Fruit fly (Drosophila melanogaster) whole organism, embryonic: ENCODE results near the gene Plod.

ENCODE experiments used
- Awh ChIP-seq: fragments of 200-800 bp; sonication (Bioruptor generic); IDR thresholded peaks from 2 replicates; pipeline ENCODE4, ENCODE4 v1.3.6; 2022; ENCODE audit warnings: missing biosample characterization, missing genetic modification characterization
- CG10959 ChIP-seq: fragments of 200-800 bp; sonication (Bioruptor generic); IDR thresholded peaks from 2 replicates; pipeline ENCODE4 v1.3.6; 2022; ENCODE audit warnings: missing biosample characterization, missing genetic modification characterization
- CG11093 ChIP-seq: fragments of 200-800 bp; sonication (Bioruptor generic); IDR thresholded peaks from 3 replicates; pipeline ENCODE4 v1.3.6; 2022; ENCODE audit warnings: missing biosample characterization, missing genetic modification characterization
- CG11504 ChIP-seq: fragments of 200-800 bp; sonication (Bioruptor generic); optimal IDR thresholded peaks from 3 replicates; lab custom pipeline; 2019; ENCODE audit warnings: missing biosample characterization, mild to moderate bottlenecking, missing genetic modification characterization, moderate library complexity
- CG13123 ChIP-seq: fragments of 200-800 bp; sonication (Bioruptor generic); optimal IDR thresholded peaks from 2 replicates; lab custom pipeline; 2016; ENCODE audit warnings: missing biosample characterization, missing genetic modification characterization
- CG13624 ChIP-seq: fragments of 200-800 bp; sonication (Bioruptor generic); optimal IDR thresholded peaks from 2 replicates; lab custom pipeline; 2016; ENCODE audit warnings: missing biosample characterization, missing genetic modification characterization
- CG14667 ChIP-seq: fragments of 200-800 bp; sonication (Bioruptor generic); IDR thresholded peaks from 2 replicates; pipeline ENCODE4 v1.3.6; 2022; ENCODE audit warnings: missing biosample characterization, missing genetic modification characterization
- CG30431 ChIP-seq: fragments of 200-800 bp; sonication (Bioruptor generic); optimal IDR thresholded peaks from 2 replicates; lab custom pipeline; 2017; ENCODE audit warnings: missing biosample characterization, missing genetic modification characterization
- CG3163 ChIP-seq: fragments of 200-800 bp; sonication (Bioruptor generic); optimal IDR thresholded peaks from 3 replicates; lab custom pipeline; 2016; ENCODE audit warnings: missing biosample characterization, missing genetic modification characterization
- CG4360 ChIP-seq: fragments of 200-800 bp; sonication (Bioruptor generic); IDR thresholded peaks from 2 replicates; pipeline ENCODE4 v1.3.6; 2022; ENCODE audit warnings: missing biosample characterization, missing genetic modification characterization
- CG43689 ChIP-seq: fragments of 200-800 bp; sonication (Bioruptor generic); IDR thresholded peaks from 2 replicates; pipeline ENCODE4 v1.3.6; 2022; ENCODE audit warnings: missing biosample characterization, missing genetic modification characterization
- CG5180 ChIP-seq: fragments of 200-800 bp; sonication (Bioruptor generic); optimal IDR thresholded peaks from 3 replicates; lab custom pipeline; 2017; ENCODE audit warnings: missing biosample characterization, missing genetic modification characterization, mild to moderate bottlenecking, moderate library complexity, missing genetic modification reagents
- CG6254 ChIP-seq: fragments of 200-800 bp; sonication (Bioruptor generic); optimal IDR thresholded peaks from 3 replicates; lab custom pipeline; 2017; ENCODE audit warnings: mild to moderate bottlenecking, missing biosample characterization, missing genetic modification reagents, missing genetic modification characterization
- CG6683 ChIP-seq: fragments of 200-800 bp; sonication (Bioruptor generic); optimal IDR thresholded peaks from 2 replicates; lab custom pipeline; 2017; ENCODE audit warnings: missing biosample characterization, mild to moderate bottlenecking, missing genetic modification characterization, missing genetic modification reagents
- CG7556 ChIP-seq: fragments of 200-800 bp; sonication (Bioruptor generic); optimal IDR thresholded peaks from 2 replicates; lab custom pipeline; 2017; ENCODE audit warnings: missing biosample characterization, mild to moderate bottlenecking, missing genetic modification characterization
- CG7839 ChIP-seq: fragments of 200-800 bp; sonication (Bioruptor generic); optimal IDR thresholded peaks from 3 replicates; lab custom pipeline; 2018; ENCODE audit warnings: missing biosample characterization, mild to moderate bottlenecking, missing genetic modification characterization, moderate library complexity
- CG8089 ChIP-seq: fragments of 200-800 bp; sonication (Bioruptor generic); optimal IDR thresholded peaks from 3 replicates; lab custom pipeline; 2016; ENCODE audit warnings: missing biosample characterization, missing genetic modification characterization
- CG8944 ChIP-seq: fragments of 200-800 bp; sonication (Bioruptor generic); optimal IDR thresholded peaks from 3 replicates; lab custom pipeline; 2016; ENCODE audit warnings: missing biosample characterization, missing genetic modification characterization
- CG9727 ChIP-seq: fragments of 200-800 bp; sonication (Bioruptor generic); optimal IDR thresholded peaks from 3 replicates; lab custom pipeline; 2017; ENCODE audit warnings: missing biosample characterization, mild to moderate bottlenecking, missing genetic modification characterization
- CTCF ChIP-seq: fragments of 200-800 bp; sonication (Bioruptor generic); optimal IDR thresholded peaks from 2 replicates; lab custom pipeline; 2017; ENCODE audit warnings: missing biosample characterization, mild to moderate bottlenecking, missing genetic modification characterization, moderate library complexity
- CoRest ChIP-seq: fragments of 200-800 bp; sonication (Bioruptor generic); optimal IDR thresholded peaks from 3 replicates; lab custom pipeline; 2018; ENCODE audit warnings: missing biosample characterization, mild to moderate bottlenecking, missing genetic modification characterization, moderate library complexity
- CrebB ChIP-seq: fragments of 200-800 bp; sonication (Bioruptor generic); optimal IDR thresholded peaks from 3 replicates; lab custom pipeline; 2018; ENCODE audit warnings: missing biosample characterization, mild to moderate bottlenecking, missing genetic modification characterization
- D19B ChIP-seq: fragments of 200-800 bp; sonication (Bioruptor generic); optimal IDR thresholded peaks from 2 replicates; lab custom pipeline; 2017; ENCODE audit warnings: missing biosample characterization, mild to moderate bottlenecking, missing genetic modification characterization
- Dip2 ChIP-seq: fragments of 200-800 bp; sonication (Bioruptor generic); IDR thresholded peaks from 2 replicates; pipeline ENCODE4 v1.3.6; 2022; ENCODE audit warnings: missing biosample characterization, missing genetic modification characterization
- Dip3 ChIP-seq: fragments of 200-800 bp; sonication (Bioruptor generic); optimal IDR thresholded peaks from 3 replicates; lab custom pipeline; 2016; ENCODE audit warnings: missing biosample characterization, missing genetic modification characterization
- Doc2 ChIP-seq: fragments of 200-800 bp; sonication (Bioruptor generic); IDR thresholded peaks from 2 replicates; pipeline ENCODE4 v1.3.6; 2022; ENCODE audit warnings: missing biosample characterization, missing genetic modification characterization
- Fer1 ChIP-seq: fragments of 200-800 bp; sonication (Bioruptor generic); optimal IDR thresholded peaks from 2 replicates; lab custom pipeline; 2017; ENCODE audit warnings: missing biosample characterization, mild to moderate bottlenecking, missing genetic modification characterization
- HLH54F ChIP-seq: fragments of 200-800 bp; sonication (Bioruptor generic); optimal IDR thresholded peaks from 3 replicates; lab custom pipeline; 2016; ENCODE audit warnings: missing biosample characterization, missing genetic modification characterization
- Hmr ChIP-seq: fragments of 200-800 bp; sonication (Bioruptor generic); optimal IDR thresholded peaks from 3 replicates; lab custom pipeline; 2017; ENCODE audit warnings: mild to moderate bottlenecking, missing biosample characterization, missing genetic modification reagents, missing genetic modification characterization
- MBD-R2 ChIP-seq: fragments of 200-800 bp; sonication (Bioruptor generic); IDR thresholded peaks from 2 replicates; pipeline ENCODE4 v1.3.6; 2022; ENCODE audit warnings: missing biosample characterization, missing genetic modification characterization
- Myb ChIP-seq: fragments of 200-800 bp; sonication (Bioruptor generic); optimal IDR thresholded peaks from 2 replicates; lab custom pipeline; 2016; ENCODE audit warnings: missing biosample characterization, missing genetic modification characterization
- NFAT ChIP-seq: fragments of 200-800 bp; sonication (Bioruptor generic); IDR thresholded peaks from 2 replicates; pipeline ENCODE4 v1.3.6; 2022; ENCODE audit warnings: missing biosample characterization, missing genetic modification characterization
- PHDP ChIP-seq: fragments of 200-800 bp; sonication (Bioruptor generic); optimal IDR thresholded peaks from 3 replicates; lab custom pipeline; 2018; ENCODE audit warnings: missing biosample characterization, mild to moderate bottlenecking, missing genetic modification characterization, moderate library complexity
- Rfx ChIP-seq: fragments of 200-800 bp; sonication (Bioruptor generic); IDR thresholded peaks from 2 replicates; pipeline ENCODE4 v1.3.6; 2022; ENCODE audit warnings: missing biosample characterization, missing genetic modification characterization
- Sry-δ ChIP-seq: fragments of 200-800 bp; sonication (Bioruptor generic); optimal IDR thresholded peaks from 2 replicates; lab custom pipeline; 2016; ENCODE audit warnings: missing biosample characterization, missing genetic modification characterization
- crc ChIP-seq: fragments of 200-800 bp; sonication (Bioruptor generic); optimal IDR thresholded peaks from 2 replicates; lab custom pipeline; 2016; ENCODE audit warnings: missing biosample characterization, missing genetic modification characterization
- ewg ChIP-seq: fragments of 200-800 bp; sonication (Bioruptor generic); optimal IDR thresholded peaks from 3 replicates; lab custom pipeline; 2017; ENCODE audit warnings: mild to moderate bottlenecking, missing biosample characterization, missing genetic modification reagents, missing genetic modification characterization
- fru ChIP-seq: fragments of >200 bp; optimal IDR thresholded peaks from 2 replicates; lab custom pipeline; 2017
- fu2 ChIP-seq: fragments of 200-800 bp; sonication (Bioruptor generic); optimal IDR thresholded peaks from 2 replicates; lab custom pipeline; 2016; ENCODE audit warnings: missing biosample characterization, missing genetic modification characterization
- gsb ChIP-seq: fragments of 200-800 bp; sonication (Bioruptor generic); IDR thresholded peaks from 2 replicates; pipeline ENCODE4 v1.3.6; 2022; ENCODE audit warnings: missing biosample characterization, missing genetic modification characterization
- her ChIP-seq: fragments of 200-800 bp; sonication (Bioruptor generic); optimal IDR thresholded peaks from 2 replicates; lab custom pipeline; 2016; ENCODE audit warnings: missing biosample characterization, missing genetic modification characterization
- lab ChIP-seq: fragments of 200-800 bp; sonication (Bioruptor generic); optimal IDR thresholded peaks from 3 replicates; lab custom pipeline; 2017; ENCODE audit warnings: missing biosample characterization, missing genetic modification characterization, mild to moderate bottlenecking, moderate library complexity, missing genetic modification reagents
- nau ChIP-seq: fragments of 200-800 bp; sonication (Bioruptor generic); optimal IDR thresholded peaks from 3 replicates; lab custom pipeline; 2017; ENCODE audit warnings: missing biosample characterization, mild to moderate bottlenecking, missing genetic modification characterization, missing genetic modification reagents
- p53 ChIP-seq: fragments of 200-800 bp; sonication (Bioruptor generic); optimal IDR thresholded peaks from 2 replicates; lab custom pipeline; 2016; ENCODE audit warnings: missing biosample characterization, missing genetic modification characterization
- pros ChIP-seq: fragments of 200-800 bp; sonication (Bioruptor generic); optimal IDR thresholded peaks from 3 replicates; lab custom pipeline; 2019; ENCODE audit warnings: missing biosample characterization, mild to moderate bottlenecking, missing genetic modification characterization, moderate library complexity
- ro ChIP-seq: fragments of 200-800 bp; sonication (Bioruptor generic); IDR thresholded peaks from 2 replicates; pipeline ENCODE4 v1.3.6; 2022; ENCODE audit warnings: missing biosample characterization, missing genetic modification characterization
- salm ChIP-seq: fragments of 200-800 bp; sonication (Bioruptor generic); optimal IDR thresholded peaks from 2 replicates; lab custom pipeline; 2018; ENCODE audit warnings: missing biosample characterization, mild to moderate bottlenecking, missing genetic modification characterization
- schlank ChIP-seq: fragments of 200-800 bp; sonication (Bioruptor generic); optimal IDR thresholded peaks from 2 replicates; lab custom pipeline; 2018; ENCODE audit warnings: missing biosample characterization, mild to moderate bottlenecking, missing genetic modification characterization
- slp2 ChIP-seq: fragments of 200-800 bp; sonication (Bioruptor generic); optimal IDR thresholded peaks from 2 replicates; lab custom pipeline; 2016; ENCODE audit warnings: missing biosample characterization, missing genetic modification characterization
- sna ChIP-seq: fragments of 200-800 bp; sonication (Bioruptor generic); IDR thresholded peaks from 2 replicates; pipeline ENCODE4 v1.3.6; 2022; ENCODE audit warnings: missing biosample characterization, missing genetic modification characterization; ENCODE audit not compliant: partially characterized antibody
- sob ChIP-seq: fragments of 200-800 bp; sonication (Bioruptor generic); IDR thresholded peaks from 2 replicates; pipeline ENCODE4 v1.3.6; 2022; ENCODE audit warnings: missing biosample characterization, missing genetic modification characterization
- unc-4 ChIP-seq: fragments of 200-800 bp; sonication (Bioruptor generic); IDR thresholded peaks from 2 replicates; pipeline ENCODE4 v1.3.6; 2022; ENCODE audit warnings: missing biosample characterization, missing genetic modification characterization; ENCODE audit not compliant: partially characterized antibody
- unpg ChIP-seq: fragments of 200-800 bp; sonication (Bioruptor generic); optimal IDR thresholded peaks from 3 replicates; lab custom pipeline; 2018; ENCODE audit warnings: missing biosample characterization, mild to moderate bottlenecking, missing genetic modification characterization, moderate library complexity

Gene Plod

dm6 chr3L:11248303-11248702, 42.5 kb upstream of the Plod start (continued):
- TF ChIP-seq CG13624 (no peak), CG6683 (no peak), ewg (no peak), Rfx (no peak; the same call in 1 of the 2 replicates), Hmr (GFP tag; lab: Kevin White, UChicago) (no peak), gsb (GFP tag; lab: Robert Waterston, UW) (no peak), CG30431 (GFP tag; lab: Kevin White, UChicago) (no peak), CG14667 (GFP tag; lab: Robert Waterston, UW) (no peak), nau (GFP tag; lab: Kevin White, UChicago) (no peak), CG4360 (GFP tag; lab: Robert Waterston, UW) (no peak), lab (GFP tag; lab: Kevin White, UChicago) (peak; percentile 25), CG7839 (peak; percentile 19), Dip3 (no peak), CG43689 (GFP tag; lab: Robert Waterston, UW) (no peak), MBD-R2 (no peak), Myb (GFP tag; lab: Kevin White, UChicago) (no peak), Fer1 (GFP tag; lab: Kevin White, UChicago) (peak; percentile 20), Sry-δ (GFP tag; lab: Kevin White, UChicago) (no peak), unc-4 (GFP tag; lab: Robert Waterston, UW) (no peak), unpg (GFP tag; lab: Kevin White, UChicago) (no peak), schlank (tag; lab: Kevin White, UChicago) (no peak), HLH54F (GFP tag; lab: Kevin White, UChicago) (no peak), CG13123 (GFP tag; lab: Kevin White, UChicago) (no peak), CoRest (tag; lab: Kevin White, UChicago) (no peak), PHDP (tag; lab: Kevin White, UChicago) (no peak), CrebB (tag; lab: Kevin White, UChicago) (no peak), CG9727 (GFP tag; lab: Kevin White, UChicago) (no peak), CG6254 (no peak), fu2 (GFP tag; lab: Kevin White, UChicago) (no peak), CG11093 (no peak), crc (no peak), sob (no peak; the same call in 1 of the 2 replicates), CG8089 (GFP tag; lab: Kevin White, UChicago) (no peak), sna (GFP tag; lab: Robert Waterston, UW) (no peak), fru (lab: Kevin White, UChicago) (no peak), NFAT (no peak), CG7556 (GFP tag; lab: Kevin White, UChicago) (no peak), p53 (GFP tag; lab: Kevin White, UChicago) (no peak), ro (GFP tag; lab: Robert Waterston, UW) (no peak), slp2 (GFP tag; lab: Kevin White, UChicago) (no peak), CG10959 (GFP tag; lab: Robert Waterston, UW) (no peak), Doc2 (GFP tag; lab: Robert Waterston, UW) (no peak), her (GFP tag; lab: Kevin White, UChicago) (no peak), CG8944 (no peak), D19B (GFP tag; lab: Kevin White, UChicago) (no peak), CTCF (GFP tag; lab: Kevin White, UChicago) (peak; percentile 91), pros (GFP tag; lab: Kevin White, UChicago) (no peak), salm (no peak), Dip2 (GFP tag; lab: Robert Waterston, UW) (no peak), Awh (no peak), CG3163 (GFP tag; lab: Kevin White, UChicago) (no peak), CG5180 (GFP tag; lab: Kevin White, UChicago) (peak; percentile 47), CG11504 (tag; lab: Kevin White, UChicago) (peak; percentile 46)
